Fruit fly (Drosophila melanogaster) whole organism, prepupa: Measurements from ENCODE around the gene CG4653.

ENCODE experiments used
- CG10669 ChIP-seq: fragments of 200-800 bp; sonication (Bioruptor generic); optimal IDR thresholded peaks from 3 replicates; lab custom pipeline; 2018; ENCODE audit warnings: missing biosample characterization, mild to moderate bottlenecking, missing genetic modification characterization, moderate library complexity
- CG11762 ChIP-seq: fragments of 200-800 bp; sonication (Bioruptor generic); optimal IDR thresholded peaks from 3 replicates; lab custom pipeline; 2016; ENCODE audit warnings: missing biosample characterization, missing genetic modification characterization; ENCODE audit not compliant: insufficient read depth
- CG15336 ChIP-seq: fragments of 200-800 bp; sonication (Bioruptor generic); IDR thresholded peaks from 2 replicates; pipeline ENCODE4 v1.3.6; 2022; ENCODE audit warnings: missing biosample characterization, missing genetic modification characterization
- CG1621 ChIP-seq: fragments of 200-800 bp; sonication (Bioruptor generic); optimal IDR thresholded peaks from 3 replicates; lab custom pipeline; 2018; ENCODE audit warnings: missing biosample characterization, mild to moderate bottlenecking, missing genetic modification characterization
- CG16779 ChIP-seq: fragments of 200-800 bp; sonication (Bioruptor generic); optimal IDR thresholded peaks from 3 replicates; lab custom pipeline; 2017; ENCODE audit warnings: missing biosample characterization, mild to moderate bottlenecking, missing genetic modification characterization
- CG3032 ChIP-seq: fragments of 200-800 bp; optimal IDR thresholded peaks from 2 replicates; lab custom pipeline; 2019; ENCODE audit warnings: missing biosample characterization, mild to moderate bottlenecking, missing genetic modification characterization, moderate library complexity
- CG32006 ChIP-seq: fragments of 200-800 bp; sonication (Bioruptor generic); optimal IDR thresholded peaks from 3 replicates; lab custom pipeline; 2017; ENCODE audit warnings: missing biosample characterization, mild to moderate bottlenecking, missing genetic modification characterization
- CG34406 ChIP-seq: fragments of 200-800 bp; sonication (Bioruptor generic); optimal IDR thresholded peaks from 3 replicates; lab custom pipeline; 2016; ENCODE audit warnings: missing biosample characterization, missing genetic modification characterization
- CG3919 ChIP-seq: fragments of 200-800 bp; sonication (Bioruptor generic); optimal IDR thresholded peaks from 3 replicates; lab custom pipeline; 2016; ENCODE audit warnings: missing biosample characterization, missing genetic modification characterization
- CG6163 ChIP-seq: fragments of 200-800 bp; sonication (Bioruptor generic); IDR thresholded peaks from 3 replicates; pipeline ENCODE4 v1.3.6; 2022; ENCODE audit warnings: missing biosample characterization, missing genetic modification characterization
- CG6808 ChIP-seq: fragments of 200-800 bp; sonication (Bioruptor generic); optimal IDR thresholded peaks from 3 replicates; lab custom pipeline; 2017; ENCODE audit warnings: missing biosample characterization, missing genetic modification characterization, mild to moderate bottlenecking, moderate library complexity, missing genetic modification reagents
- CG8632 ChIP-seq: fragments of 200-800 bp; sonication (Bioruptor generic); optimal IDR thresholded peaks from 3 replicates; lab custom pipeline; 2016; ENCODE audit warnings: missing biosample characterization, missing genetic modification characterization
- CG9139 ChIP-seq: fragments of 200-800 bp; sonication (Bioruptor generic); optimal IDR thresholded peaks from 3 replicates; lab custom pipeline; 2017; ENCODE audit warnings: missing biosample characterization, mild to moderate bottlenecking, missing genetic modification characterization
- Eip78C ChIP-seq: fragments of 200-800 bp; sonication (Bioruptor generic); peaks from one replicate; lab custom pipeline; 2016; ENCODE audit warnings: missing biosample characterization, missing genetic modification characterization
- Eip93F ChIP-seq: fragments of 200-800 bp; sonication (Bioruptor generic); optimal IDR thresholded peaks from 2 replicates; lab custom pipeline; 2016; ENCODE audit warnings: missing biosample characterization, mild to moderate bottlenecking, missing genetic modification characterization
- Ets21C ChIP-seq: fragments of 200-800 bp; sonication (Bioruptor generic); optimal IDR thresholded peaks from 3 replicates; lab custom pipeline; 2016; ENCODE audit warnings: missing biosample characterization, missing genetic modification characterization
- Gug ChIP-seq: fragments of 200-800 bp; sonication (Bioruptor generic); IDR thresholded peaks from 2 replicates; pipeline ENCODE4 v1.3.6; 2022; ENCODE audit warnings: missing biosample characterization, missing genetic modification characterization
- Hr38 ChIP-seq: sonication (Bioruptor generic); optimal IDR thresholded peaks from 2 replicates; lab custom pipeline; 2016; ENCODE audit warnings: missing biosample characterization, missing genetic modification characterization
- Hr39 ChIP-seq: fragments of 200-800 bp; sonication (Bioruptor generic); optimal IDR thresholded peaks from 2 replicates; lab custom pipeline; 2016; ENCODE audit warnings: missing biosample characterization, missing genetic modification characterization
- Hr4 ChIP-seq: fragments of 200-800 bp; sonication (Bioruptor generic); optimal IDR thresholded peaks from 3 replicates; lab custom pipeline; 2016; ENCODE audit warnings: missing biosample characterization, missing genetic modification characterization
- Lpt ChIP-seq: fragments of 200-800 bp; sonication (Bioruptor generic); optimal IDR thresholded peaks from 3 replicates; lab custom pipeline; 2016; ENCODE audit warnings: missing biosample characterization, missing genetic modification characterization
- Met ChIP-seq: fragments of 200-800 bp; sonication (Bioruptor generic); optimal IDR thresholded peaks from 3 replicates; lab custom pipeline; 2016; ENCODE audit warnings: missing biosample characterization, missing genetic modification characterization
- OdsH ChIP-seq: fragments of 200-800 bp; sonication (Bioruptor generic); optimal IDR thresholded peaks from 3 replicates; lab custom pipeline; 2016; ENCODE audit warnings: missing biosample characterization, missing genetic modification characterization
- Sox14 ChIP-seq: fragments of 200-800 bp; sonication (Bioruptor generic); optimal IDR thresholded peaks from 3 replicates; lab custom pipeline; 2016; ENCODE audit warnings: missing biosample characterization, missing genetic modification characterization
- achi ChIP-seq: fragments of 200-800 bp; sonication (Bioruptor generic); optimal IDR thresholded peaks from 3 replicates; lab custom pipeline; 2016; ENCODE audit warnings: missing biosample characterization, missing genetic modification characterization
- acj6 ChIP-seq: fragments of 200-800 bp; sonication (Bioruptor generic); optimal IDR thresholded peaks from 3 replicates; lab custom pipeline; 2016; ENCODE audit warnings: missing biosample characterization, missing genetic modification characterization
- cyc ChIP-seq: fragments of 200-800 bp; sonication (Bioruptor generic); optimal IDR thresholded peaks from 3 replicates; lab custom pipeline; 2016; ENCODE audit warnings: missing biosample characterization, missing genetic modification characterization
- dsx ChIP-seq: fragments of 200-800 bp; optimal IDR thresholded peaks from 3 replicates; lab custom pipeline; 2019; ENCODE audit warnings: missing biosample characterization, mild to moderate bottlenecking, missing genetic modification characterization, moderate library complexity; ENCODE audit not compliant: poor library complexity, severe bottlenecking
- eg ChIP-seq: fragments of 200-800 bp; sonication (Bioruptor generic); IDR thresholded peaks from 3 replicates; pipeline ENCODE4 v1.3.6; 2022; ENCODE audit warnings: missing biosample characterization, missing genetic modification characterization
- esn ChIP-seq: fragments of 200-800 bp; sonication (Bioruptor generic); optimal IDR thresholded peaks from 2 replicates; lab custom pipeline; 2016; ENCODE audit warnings: missing biosample characterization, mild to moderate bottlenecking, missing genetic modification characterization, moderate library complexity
- fd59A ChIP-seq: fragments of 200-800 bp; sonication (Bioruptor generic); optimal IDR thresholded peaks from 2 replicates; lab custom pipeline; 2017; ENCODE audit warnings: missing biosample characterization, mild to moderate bottlenecking, missing genetic modification characterization, missing genetic modification reagents
- fd85E ChIP-seq: fragments of 200-800 bp; sonication (Bioruptor generic); optimal IDR thresholded peaks from 3 replicates; lab custom pipeline; 2016; ENCODE audit warnings: missing biosample characterization, missing genetic modification characterization
- fkh ChIP-seq: fragments of 200-800 bp; sonication (Bioruptor generic); optimal IDR thresholded peaks from 3 replicates; lab custom pipeline; 2017; ENCODE audit warnings: missing biosample characterization, mild to moderate bottlenecking, missing genetic modification characterization, moderate library complexity
- lz ChIP-seq: fragments of 200-800 bp; sonication (Bioruptor generic); optimal IDR thresholded peaks from 3 replicates; lab custom pipeline; 2016; ENCODE audit warnings: missing biosample characterization, missing genetic modification characterization
- net ChIP-seq: fragments of 200-800 bp; sonication (Bioruptor generic); optimal IDR thresholded peaks from 3 replicates; lab custom pipeline; 2016; ENCODE audit warnings: missing biosample characterization, missing genetic modification characterization
- spab ChIP-seq: fragments of 200-800 bp; sonication (Bioruptor generic); optimal IDR thresholded peaks from 2 replicates; lab custom pipeline; 2017; ENCODE audit warnings: missing biosample characterization, mild to moderate bottlenecking, missing genetic modification characterization, missing genetic modification reagents
- svp ChIP-seq: fragments of 200-800 bp; sonication (Bioruptor generic); peaks from one replicate; lab custom pipeline; 2016; ENCODE audit warnings: missing biosample characterization, missing genetic modification characterization
- vri ChIP-seq: fragments of 200-800 bp; sonication (Bioruptor generic); optimal IDR thresholded peaks from 3 replicates; lab custom pipeline; 2016; ENCODE audit warnings: missing biosample characterization, mild to moderate bottlenecking, missing genetic modification characterization

Gene CG4653

dm6 chrX:16701941-16702340 lies 1.9 kb upstream of the CG4653 start, which contains the start of gene sphe:
Gene sphe (minus strand): TSS chrX:16701972.
- TF ChIP-seq fd85E (GFP tag; lab: Kevin White, UChicago) (no peak), OdsH (GFP tag; lab: Kevin White, UChicago) (no peak), cyc (GFP tag; lab: Kevin White, UChicago) (no peak), vri (GFP tag; lab: Kevin White, UChicago) (peak; percentile 84), Gug (GFP tag; lab: Robert Waterston, UW) (no peak), CG15336 (GFP tag; lab: Robert Waterston, UW) (no peak)

dm6 chrX:16706774-16707173 lies 2.9 kb downstream of the CG4653 start, which contains the start of gene CG9672:
Gene CG9672 (minus strand): TSS chrX:16706874.
- TF ChIP-seq net (GFP tag; lab: Kevin White, UChicago) = no peak
- TF ChIP-seq esn = no peak
- no peak for TF ChIP-seq dsx (GFP tag; lab: Kevin White, UChicago)

DNA sequence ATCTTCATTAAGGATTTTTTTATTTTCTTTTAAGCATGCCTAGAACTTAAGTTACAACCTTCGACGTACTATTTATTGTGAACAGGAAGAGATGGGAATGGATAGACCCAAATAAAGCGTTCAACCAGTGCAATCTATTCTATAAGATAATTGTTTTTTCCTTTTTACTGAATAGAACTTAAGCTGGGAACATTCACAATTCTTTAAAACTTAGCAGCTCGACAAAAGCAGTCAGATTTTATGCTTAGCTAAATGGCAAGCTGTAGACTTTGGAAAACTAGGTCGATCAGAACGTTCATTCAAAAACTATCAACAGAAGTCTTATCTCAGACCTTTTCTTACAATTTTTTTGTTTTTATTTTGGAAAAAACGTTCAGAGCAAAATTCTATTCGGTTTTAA lies 7.1 kb downstream of the CG4653 start, which contains the start of gene CG13008:
CG13008 (plus strand) TSS at position 301 of the 400 bp plus-strand sequence.
- TF ChIP-seq Gug (GFP tag; lab: Robert Waterston, UW) (no peak), CG9139 (no peak), Ets21C (GFP tag; lab: Kevin White, UChicago) (no peak), CG6808 (GFP tag; lab: Kevin White, UChicago) (no peak), CG6163 (GFP tag; lab: Robert Waterston, UW) (no peak), Eip93F (GFP tag; lab: Kevin White, UChicago) (no peak), Hr4 (GFP tag; lab: Kevin White, UChicago) (no peak), Lpt (GFP tag; lab: Kevin White, UChicago) (no peak), lz (GFP tag; lab: Kevin White, UChicago) (no peak), Sox14 (no peak), fd59A (GFP tag; lab: Kevin White, UChicago) (no peak), svp (GFP tag; lab: Kevin White, UChicago) (no peak), CG16779 (tag; lab: Kevin White, UChicago) (no peak), Hr38 (GFP tag; lab: Kevin White, UChicago) (no peak), CG15336 (GFP tag; lab: Robert Waterston, UW) (no peak)

dm6 chrX:16716649-16717048 lies 12.8 kb downstream of the CG4653 start:
- peak; percentile 81 for TF ChIP-seq svp (GFP tag; lab: Kevin White, UChicago)
- TF ChIP-seq vri (GFP tag; lab: Kevin White, UChicago) = peak; percentile 53
- TF ChIP-seq eg = no peak

DNA sequence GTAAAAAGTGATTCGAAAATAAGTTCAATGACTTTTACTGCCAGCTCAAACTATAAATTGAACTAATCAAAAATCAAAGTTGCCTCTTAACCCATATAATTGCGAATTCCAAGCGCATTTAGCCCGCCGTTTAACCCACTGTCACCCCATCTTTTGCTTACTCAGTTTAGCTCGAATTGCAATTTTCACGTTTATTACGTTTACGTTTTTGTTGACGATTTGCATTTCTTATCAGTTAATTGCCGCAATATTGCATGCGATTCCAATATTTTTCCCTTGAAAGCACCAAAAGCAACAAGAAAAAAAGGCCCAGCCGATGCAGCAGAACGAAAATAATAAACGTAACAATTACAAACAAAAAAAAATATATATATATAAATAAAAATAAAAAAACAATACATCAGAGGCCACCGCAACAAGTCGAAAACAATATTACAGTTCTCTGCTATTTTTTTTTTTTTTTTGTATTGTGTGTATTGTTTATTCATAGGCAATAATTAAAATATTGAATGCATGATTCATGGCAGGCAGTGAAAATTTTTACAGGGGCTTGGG lies 14.4 kb downstream of the CG4653 start:
- TF ChIP-seq Hr39 (GFP tag; lab: Kevin White, UChicago) (no peak), CG34406 (GFP tag; lab: Kevin White, UChicago) (no peak), CG6163 (GFP tag; lab: Robert Waterston, UW) (0 out of 3 replicates have a peak, but pooled peaks have one; percentile 31), CG32006 (GFP tag; lab: Kevin White, UChicago) (no peak), CG3919 (GFP tag; lab: Kevin White, UChicago) (no peak), Eip78C (peak; percentile 53), Met (GFP tag; lab: Kevin White, UChicago) (no peak), CG16779 (tag; lab: Kevin White, UChicago) (no peak), acj6 (GFP tag; lab: Kevin White, UChicago) (no peak), CG15336 (GFP tag; lab: Robert Waterston, UW) (no peak), svp (GFP tag; lab: Kevin White, UChicago) (peak; percentile 82)

DNA sequence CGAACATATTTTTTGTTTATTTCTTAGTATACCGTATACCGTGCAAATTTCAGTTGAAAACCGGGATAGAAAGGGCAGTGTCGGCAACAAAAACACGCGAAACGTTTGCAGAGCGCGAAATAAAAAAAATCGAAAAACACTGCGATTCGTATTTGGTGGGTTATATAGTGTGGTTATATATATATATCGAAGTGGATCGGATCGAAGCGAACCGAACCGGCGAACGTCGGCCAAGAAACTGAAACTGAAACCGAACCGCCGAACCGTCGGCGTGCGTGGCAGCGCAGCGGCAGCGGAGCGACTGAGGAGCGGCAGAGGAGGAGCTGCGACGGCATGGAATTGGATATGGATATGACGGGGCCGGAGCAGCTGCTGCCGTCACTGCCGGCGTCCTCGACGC lies 17.3 kb downstream of the CG4653 start, which contains the start of the genes CG32572 and CG34325:
CG32572 (plus strand) TSS at position 16 of the 400 bp plus-strand sequence.
CG34325 (minus strand) TSS at position 244 of the 400 bp plus-strand sequence.
- TF ChIP-seq CG11762 (GFP tag; lab: Kevin White, UChicago) = no peak
- TF ChIP-seq achi (GFP tag; lab: Kevin White, UChicago) = no peak
- TF ChIP-seq fd85E (GFP tag; lab: Kevin White, UChicago) = no peak
- TF ChIP-seq CG10669 (GFP tag; lab: Kevin White, UChicago) = no peak
- no peak for TF ChIP-seq acj6 (GFP tag; lab: Kevin White, UChicago)
- TF ChIP-seq spab (GFP tag; lab: Kevin White, UChicago) = no peak
- TF ChIP-seq Eip93F (GFP tag; lab: Kevin White, UChicago) = no peak
- TF ChIP-seq CG3032 = no peak
- no peak for TF ChIP-seq CG8632 (GFP tag; lab: Kevin White, UChicago)
- TF ChIP-seq svp (GFP tag; lab: Kevin White, UChicago) = peak; percentile 64
- TF ChIP-seq fkh (GFP tag; lab: Kevin White, UChicago) = no peak
- TF ChIP-seq cyc (GFP tag; lab: Kevin White, UChicago) = no peak
- no peak for TF ChIP-seq CG1621
- TF ChIP-seq vri (GFP tag; lab: Kevin White, UChicago) = peak; percentile 21
